Fruit fly (Drosophila melanogaster) whole organism, pupa: ENCODE data around the gene mRpS33.

Experiments used
- CG10348 ChIP-seq: fragments of 200-800 bp; sonication (Bioruptor generic); IDR thresholded peaks from 2 replicates; pipeline ENCODE4 v1.3.6; 2022; ENCODE audit warnings: missing biosample characterization, missing genetic modification characterization
- CG12605 ChIP-seq: fragments of 200-800 bp; sonication (Bioruptor generic); IDR thresholded peaks from 2 replicates; pipeline ENCODE4 v1.3.6; 2022; ENCODE audit warnings: missing biosample characterization, missing genetic modification characterization
- CG13204 ChIP-seq: fragments of 200-800 bp; sonication (Bioruptor generic); optimal IDR thresholded peaks from 2 replicates; lab custom pipeline; 2018; ENCODE audit warnings: missing biosample characterization, mild to moderate bottlenecking, missing genetic modification characterization, moderate library complexity
- CG14655 ChIP-seq: fragments of 200-800 bp; sonication (Bioruptor generic); optimal IDR thresholded peaks from 3 replicates; lab custom pipeline; 2017; ENCODE audit warnings: mild to moderate bottlenecking, missing biosample characterization, missing genetic modification reagents, missing genetic modification characterization
- CG15710 ChIP-seq: fragments of 200-800 bp; sonication (Bioruptor generic); optimal IDR thresholded peaks from 2 replicates; lab custom pipeline; 2018; ENCODE audit warnings: missing biosample characterization, mild to moderate bottlenecking, missing genetic modification characterization, moderate library complexity
- CG17806 ChIP-seq: fragments of 200-800 bp; sonication (Bioruptor generic); optimal IDR thresholded peaks from 2 replicates; lab custom pipeline; 2018; ENCODE audit warnings: missing biosample characterization, mild to moderate bottlenecking, missing genetic modification characterization, moderate library complexity
- CG32121 ChIP-seq: fragments of 200-800 bp; sonication (Bioruptor generic); IDR thresholded peaks from 2 replicates; pipeline ENCODE4 v1.3.6; 2022; ENCODE audit warnings: missing biosample characterization, missing genetic modification characterization
- CG34367 ChIP-seq: fragments of 200-800 bp; sonication (Bioruptor generic); optimal IDR thresholded peaks from 2 replicates; lab custom pipeline; 2018; ENCODE audit warnings: missing biosample characterization, mild to moderate bottlenecking, missing genetic modification characterization
- CG4496 ChIP-seq: fragments of 200-800 bp; sonication (Bioruptor generic); IDR thresholded peaks from 3 replicates; pipeline ENCODE4 v1.3.6; 2022; ENCODE audit warnings: missing biosample characterization, missing genetic modification characterization
- CG8159 ChIP-seq: fragments of 200-800 bp; sonication (Bioruptor generic); optimal IDR thresholded peaks from 3 replicates; lab custom pipeline; 2018; ENCODE audit warnings: missing biosample characterization, mild to moderate bottlenecking, missing genetic modification characterization, moderate library complexity
- CG8301 ChIP-seq: fragments of 200-800 bp; sonication (Bioruptor generic); optimal IDR thresholded peaks from 2 replicates; lab custom pipeline; 2018; ENCODE audit warnings: missing biosample characterization, mild to moderate bottlenecking, missing genetic modification characterization
- CG9948 ChIP-seq: fragments of 200-800 bp; sonication (Bioruptor generic); optimal IDR thresholded peaks from 2 replicates; lab custom pipeline; 2018; ENCODE audit warnings: missing biosample characterization, mild to moderate bottlenecking, missing genetic modification characterization, moderate library complexity
- D1 ChIP-seq: fragments of 200-800 bp; sonication (Bioruptor generic); optimal IDR thresholded peaks from 2 replicates; lab custom pipeline; 2018; ENCODE audit warnings: missing biosample characterization, mild to moderate bottlenecking, missing genetic modification characterization, moderate library complexity
- EcR ChIP-seq: fragments of 200-800 bp; sonication (Bioruptor generic); optimal IDR thresholded peaks from 3 replicates; lab custom pipeline; 2019; ENCODE audit warnings: missing biosample characterization, missing genetic modification characterization, mild to moderate bottlenecking, moderate library complexity, missing genetic modification reagents
- Ets98B ChIP-seq: fragments of 200-800 bp; sonication (Bioruptor generic); IDR thresholded peaks from 2 replicates; pipeline ENCODE4 v1.3.6; 2022; ENCODE audit warnings: missing biosample characterization, missing genetic modification characterization
- Pif1A ChIP-seq: fragments of 200-800 bp; sonication (Bioruptor generic); optimal IDR thresholded peaks from 3 replicates; lab custom pipeline; 2016; ENCODE audit warnings: missing biosample characterization, missing genetic modification characterization
- Pif1B ChIP-seq: fragments of 200-800 bp; sonication (Bioruptor generic); optimal IDR thresholded peaks from 3 replicates; lab custom pipeline; 2016; ENCODE audit warnings: missing biosample characterization, missing genetic modification characterization
- Snoo ChIP-seq: fragments of 200-800 bp; sonication (Bioruptor generic); optimal IDR thresholded peaks from 3 replicates; lab custom pipeline; 2017; ENCODE audit warnings: missing biosample characterization, mild to moderate bottlenecking, missing genetic modification characterization, inconsistent platforms
- fd96Ca ChIP-seq: fragments of 200-800 bp; sonication (Bioruptor generic); IDR thresholded peaks from 3 replicates; pipeline ENCODE4 v1.3.6; 2022; ENCODE audit warnings: missing biosample characterization, missing genetic modification characterization
- gl ChIP-seq: fragments of 200-800 bp; sonication (Bioruptor generic); optimal IDR thresholded peaks from 2 replicates; lab custom pipeline; 2018; ENCODE audit warnings: missing biosample characterization, mild to moderate bottlenecking, missing genetic modification characterization
- rn ChIP-seq: fragments of 200-800 bp; sonication (Bioruptor generic); IDR thresholded peaks from 2 replicates; pipeline ENCODE4 v1.3.6; 2022; ENCODE audit warnings: missing biosample characterization, missing genetic modification characterization

Gene mRpS33

dm6 chr3R:16472301-16472700 is 35.9 kb upstream of the mRpS33 start, which contains the start of gene Gyc89Da:
TSS of gene Gyc89Da (plus strand) at chr3R:16472601.
- TF ChIP-seq CG17806 (tag; lab: Kevin White, UChicago) (no peak), CG12605 (GFP tag; lab: Robert Waterston, UW) (no peak), CG15710 (tag; lab: Kevin White, UChicago) (no peak), CG14655 (GFP tag; lab: Kevin White, UChicago) (no peak), CG8159 (tag; lab: Kevin White, UChicago) (no peak), CG13204 (GFP tag; lab: Kevin White, UChicago) (no peak), gl (no peak)

- no peak for TF ChIP-seq D1
- TF ChIP-seq CG34367 (tag; lab: Kevin White, UChicago): no peak
- no peak for TF ChIP-seq CG10348 (GFP tag; lab: Robert Waterston, UW)
- TF ChIP-seq CG12605 (GFP tag; lab: Robert Waterston, UW): no peak
- no peak for TF ChIP-seq gl
- no peak for TF ChIP-seq CG8301
- no peak for TF ChIP-seq EcR (GFP tag; lab: Kevin White, UChicago)
- no peak for TF ChIP-seq Pif1A
- TF ChIP-seq CG9948 (tag; lab: Kevin White, UChicago): no peak
- TF ChIP-seq CG14655 (GFP tag; lab: Kevin White, UChicago): no peak
- no peak for TF ChIP-seq Snoo (tag; lab: Kevin White, UChicago)
- no peak for TF ChIP-seq CG17806 (tag; lab: Kevin White, UChicago)
- no peak for TF ChIP-seq CG13204 (GFP tag; lab: Kevin White, UChicago)
- TF ChIP-seq rn (GFP tag; lab: Robert Waterston, UW): no peak
- no peak for TF ChIP-seq CG4496 (GFP tag; lab: Robert Waterston, UW)
- no peak for TF ChIP-seq CG15710 (tag; lab: Kevin White, UChicago)
- no peak for TF ChIP-seq fd96Ca (GFP tag; lab: Robert Waterston, UW)
- TF ChIP-seq Pif1B: no peak
- TF ChIP-seq, all 21 proteins: peak for 0
These were observed 33.3 kb upstream of the mRpS33 start, which contains the start of the genes CG42232 and CSN5 for dm6 chr3R:16469501-16470263. TSS of gene CG42232 (minus strand) at chr3R:16469663. TSS of gene CSN5 (plus strand) at chr3R:16470099.

dm6 chr3R:16468556-16468955 is 32.2 kb upstream of the mRpS33 start:
- TF ChIP-seq gl (no peak), CG14655 (GFP tag; lab: Kevin White, UChicago) (no peak), rn (GFP tag; lab: Robert Waterston, UW) (no peak), Pif1A (no peak), CG8159 (tag; lab: Kevin White, UChicago) (no peak), CG9948 (tag; lab: Kevin White, UChicago) (no peak), CG4496 (GFP tag; lab: Robert Waterston, UW) (no peak), Snoo (tag; lab: Kevin White, UChicago) (no peak), Ets98B (GFP tag; lab: Robert Waterston, UW) (no peak), CG15710 (tag; lab: Kevin White, UChicago) (no peak), fd96Ca (GFP tag; lab: Robert Waterston, UW) (no peak), CG34367 (tag; lab: Kevin White, UChicago) (no peak), Pif1B (no peak), D1 (no peak), CG13204 (GFP tag; lab: Kevin White, UChicago) (no peak), CG10348 (GFP tag; lab: Robert Waterston, UW) (no peak), EcR (GFP tag; lab: Kevin White, UChicago) (no peak), CG32121 (GFP tag; lab: Robert Waterston, UW) (no peak), CG12605 (GFP tag; lab: Robert Waterston, UW) (no peak), CG8301 (no peak)

dm6 chr3R:16456607-16457006 is 20.2 kb upstream of the mRpS33 start:
- no peak for TF ChIP-seq CG13204 (GFP tag; lab: Kevin White, UChicago)
- TF ChIP-seq Ets98B (GFP tag; lab: Robert Waterston, UW): no peak
- TF ChIP-seq CG10348 (GFP tag; lab: Robert Waterston, UW): no peak
- TF ChIP-seq CG8301: no peak
- no peak for TF ChIP-seq rn (GFP tag; lab: Robert Waterston, UW)
- no peak for TF ChIP-seq Pif1A
- TF ChIP-seq CG17806 (tag; lab: Kevin White, UChicago): no peak
- no peak for TF ChIP-seq Snoo (tag; lab: Kevin White, UChicago)
- no peak for TF ChIP-seq fd96Ca (GFP tag; lab: Robert Waterston, UW)
- no peak for TF ChIP-seq CG12605 (GFP tag; lab: Robert Waterston, UW)
- TF ChIP-seq D1: no peak
- no peak for TF ChIP-seq CG9948 (tag; lab: Kevin White, UChicago)
- TF ChIP-seq CG32121 (GFP tag; lab: Robert Waterston, UW): no peak
- TF ChIP-seq gl: no peak
- TF ChIP-seq CG8159 (tag; lab: Kevin White, UChicago): no peak
- no peak for TF ChIP-seq Pif1B
- no peak for TF ChIP-seq CG34367 (tag; lab: Kevin White, UChicago)
- no peak for TF ChIP-seq CG15710 (tag; lab: Kevin White, UChicago)

dm6 chr3R:16455875-16456274 is 19.5 kb upstream of the mRpS33 start, which contains the start of gene CG14883:
TSS of gene CG14883 (plus strand) at chr3R:16456052.
- TF ChIP-seq CG17806 (tag; lab: Kevin White, UChicago) (no peak), fd96Ca (GFP tag; lab: Robert Waterston, UW) (no peak), EcR (GFP tag; lab: Kevin White, UChicago) (no peak)
